Worm (Caenorhabditis elegans) whole organism, L1 larva: ENCODE measurements around the gene T26H8.5.

ENCODE experiments used
- C34B4.2 ChIP-seq: sonication (generic microtip); optimal IDR thresholded peaks from 2 replicates; lab custom pipeline; 2017; ENCODE audit warnings: mild to moderate bottlenecking, missing genetic modification characterization, missing compliant biosample characterization
- aly-2 ChIP-seq: fragments of 150-350 bp; optimal IDR thresholded peaks from 2 replicates; lab custom pipeline; 2014; ENCODE audit warnings: missing biosample characterization, missing genetic modification characterization
- ama-1 ChIP-seq: fragments of 150-350 bp; optimal IDR thresholded peaks from 2 replicates; lab custom pipeline; 2014
- blmp-1 ChIP-seq: fragments of 150-350 bp; optimal IDR thresholded peaks from 2 replicates; lab custom pipeline; 2014; ENCODE audit warnings: missing biosample characterization, missing genetic modification characterization
- ces-1 ChIP-seq: fragments of 150-350 bp; optimal IDR thresholded peaks from 2 replicates; lab custom pipeline; 2014; ENCODE audit warnings: missing biosample characterization, missing genetic modification reagents, missing genetic modification characterization
- elt-3 ChIP-seq, 6 experiments: fragments of 150-350 bp in 1 of 6; sonication (generic microtip); optimal IDR thresholded peaks; 2 replicates each; lab custom pipeline; 2017 to 2018; ENCODE audit warnings: missing biosample characterization in 6 of 6, missing genetic modification characterization in 6 of 6, inconsistent platforms in 1 of 6
- nhr-71 ChIP-seq: sonication (generic microtip); optimal IDR thresholded peaks from 2 replicates; lab custom pipeline; 2016; ENCODE audit warnings: mild to moderate bottlenecking, missing genetic modification characterization, moderate library complexity, missing compliant biosample characterization
- nhr-76 ChIP-seq: sonication (generic microtip); optimal IDR thresholded peaks from 2 replicates; lab custom pipeline; 2017; ENCODE audit warnings: missing biosample characterization, missing genetic modification characterization
- nhr-77 ChIP-seq: fragments of 150-350 bp; optimal IDR thresholded peaks from 2 replicates; lab custom pipeline; 2014; ENCODE audit warnings: missing biosample characterization, missing genetic modification characterization
- skn-1 ChIP-seq: fragments of 150-350 bp; optimal IDR thresholded peaks from 2 replicates; lab custom pipeline; 2014; ENCODE audit warnings: missing biosample characterization, missing genetic modification characterization
- snpc-4 ChIP-seq: fragments of 150-350 bp; optimal IDR thresholded peaks from 2 replicates; lab custom pipeline; 2014; ENCODE audit warnings: missing biosample characterization, missing genetic modification characterization
- sup-37 ChIP-seq: fragments of 200-800 bp; sonication (Bioruptor generic); optimal IDR thresholded peaks from 2 replicates; lab custom pipeline; 2018; ENCODE audit warnings: mild to moderate bottlenecking, missing genetic modification characterization, missing compliant biosample characterization
- swsn-7 ChIP-seq: sonication (generic microtip); optimal IDR thresholded peaks from 2 replicates; lab custom pipeline; 2016; ENCODE audit warnings: missing genetic modification characterization, missing compliant biosample characterization
- unc-62 ChIP-seq: fragments of 150-350 bp; optimal IDR thresholded peaks from 2 replicates; lab custom pipeline; 2014; ENCODE audit warnings: missing biosample characterization, missing genetic modification reagents, missing genetic modification characterization

DNA sequence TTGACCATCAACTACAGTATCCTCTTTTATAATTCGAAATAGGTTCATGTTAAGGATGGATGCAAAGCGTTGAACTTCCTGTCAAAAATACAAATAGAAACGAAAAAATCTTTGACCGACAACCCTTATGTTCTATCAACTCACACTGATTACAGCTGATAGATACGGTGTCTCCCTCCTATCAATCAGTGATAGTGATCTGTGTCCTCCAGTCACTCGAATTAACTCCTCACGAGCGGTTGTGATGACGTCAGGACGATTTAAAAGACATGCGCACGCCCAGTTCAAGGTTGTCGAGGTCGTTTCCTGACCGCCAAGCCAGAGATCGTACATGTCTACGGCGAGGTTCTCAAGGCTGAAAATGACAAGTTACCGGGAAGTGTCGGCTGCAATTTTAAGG is 19.4 kb downstream of the T26H8.5 start:
- TF ChIP-seq nhr-71 (tag; lab: Kevin White, UChicago) = no peak
- no peak for TF ChIP-seq ama-1 (lab: Kevin White, UChicago)
- no peak for TF ChIP-seq sup-37 (GFP tag; lab: Kevin White, UChicago)
- no peak for TF ChIP-seq aly-2 (tag; lab: Kevin White, UChicago)
- no peak for TF ChIP-seq skn-1
- no peak for TF ChIP-seq ces-1
- no peak for TF ChIP-seq unc-62 (GFP tag; lab: Kevin White, UChicago)
- TF ChIP-seq nhr-76 (tag; lab: Kevin White, UChicago) = no peak
- TF ChIP-seq blmp-1 (tag; lab: Kevin White, UChicago) = no peak
- no peak for TF ChIP-seq nhr-77
- TF ChIP-seq elt-3 (tag; optimal IDR thresholded peaks at IDR 0.05; lab: Kevin White, UChicago) = peak; percentile 28 to 88 (median 78)
- no peak for TF ChIP-seq swsn-7
- no peak for TF ChIP-seq snpc-4 (tag; lab: Kevin White, UChicago)
- no peak for TF ChIP-seq C34B4.2 (tag; lab: Kevin White, UChicago)
